Fruit fly (Drosophila melanogaster) whole organism, embryonic: ENCODE results near the gene bab1.

Experiments
- Adf1 ChIP-seq: fragments of 200-800 bp; sonication (Bioruptor generic); IDR thresholded peaks from 2 replicates; pipeline ENCODE4 v1.3.6; 2022; ENCODE audit warnings: missing biosample characterization, missing genetic modification characterization
- Aef1 ChIP-seq: fragments of 200-800 bp; sonication (Bioruptor generic); IDR thresholded peaks from 3 replicates; pipeline ENCODE4 v1.3.6; 2022; ENCODE audit warnings: missing biosample characterization, missing genetic modification characterization
- Bgb ChIP-seq: fragments of 200-800 bp; sonication (Bioruptor generic); IDR thresholded peaks from 2 replicates; pipeline ENCODE4 v1.3.6; 2022; ENCODE audit warnings: missing biosample characterization, missing genetic modification characterization; ENCODE audit not compliant: partially characterized antibody
- BtbVII ChIP-seq: fragments of 200-800 bp; sonication (Bioruptor generic); optimal IDR thresholded peaks from 3 replicates; lab custom pipeline; 2017; ENCODE audit warnings: missing biosample characterization, mild to moderate bottlenecking, missing genetic modification characterization
- C15 ChIP-seq: fragments of 200-800 bp; sonication (Bioruptor generic); IDR thresholded peaks from 3 replicates; pipeline ENCODE4 v1.3.6; 2022; ENCODE audit warnings: missing biosample characterization, missing genetic modification characterization
- CG10565 ChIP-seq: fragments of 200-800 bp; sonication (Bioruptor generic); optimal IDR thresholded peaks from 3 replicates; lab custom pipeline; 2016; ENCODE audit warnings: missing biosample characterization, mild to moderate bottlenecking, missing genetic modification characterization
- CG12071 ChIP-seq: fragments of 200-800 bp; sonication (Bioruptor generic); optimal IDR thresholded peaks from 3 replicates; lab custom pipeline; 2018; ENCODE audit warnings: missing biosample characterization, mild to moderate bottlenecking, missing genetic modification characterization
- CG12219 ChIP-seq: fragments of 200-800 bp; sonication (Bioruptor generic); optimal IDR thresholded peaks from 3 replicates; lab custom pipeline; 2018; ENCODE audit warnings: missing biosample characterization, mild to moderate bottlenecking, missing genetic modification characterization
- CG12942 ChIP-seq: fragments of 200-800 bp; sonication (Bioruptor generic); optimal IDR thresholded peaks from 3 replicates; lab custom pipeline; 2016; ENCODE audit warnings: missing biosample characterization, missing genetic modification characterization
- CG13287 ChIP-seq: fragments of 200-800 bp; sonication (Bioruptor generic); IDR thresholded peaks from 2 replicates; pipeline ENCODE4 v1.3.6; 2022; ENCODE audit warnings: missing biosample characterization, missing genetic modification characterization; ENCODE audit not compliant: partially characterized antibody
- CG1647 ChIP-seq: fragments of 200-800 bp; sonication (Bioruptor generic); optimal IDR thresholded peaks from 3 replicates; lab custom pipeline; 2016; ENCODE audit warnings: missing biosample characterization, missing genetic modification characterization
- CG16813 ChIP-seq: fragments of 200-800 bp; sonication (Bioruptor generic); IDR thresholded peaks from 3 replicates; pipeline ENCODE4 v1.3.6; 2022; ENCODE audit warnings: missing biosample characterization, missing genetic modification characterization; ENCODE audit not compliant: partially characterized antibody
- CG17328 ChIP-seq: fragments of 200-800 bp; sonication (Bioruptor generic); IDR thresholded peaks from 2 replicates; pipeline ENCODE4 v1.3.6; 2022; ENCODE audit warnings: missing biosample characterization, missing genetic modification characterization
- CG18599 ChIP-seq: fragments of 200-800 bp; sonication (Bioruptor generic); optimal IDR thresholded peaks from 3 replicates; lab custom pipeline; 2017; ENCODE audit warnings: missing biosample characterization, missing genetic modification characterization, mild to moderate bottlenecking, moderate library complexity, missing genetic modification reagents
- CG3065 ChIP-seq: fragments of 200-800 bp; sonication (Bioruptor generic); optimal IDR thresholded peaks from 2 replicates; lab custom pipeline; 2016; ENCODE audit warnings: missing biosample characterization, missing genetic modification characterization
- CG3281 ChIP-seq: fragments of 200-800 bp; sonication (Bioruptor generic); optimal IDR thresholded peaks from 3 replicates; lab custom pipeline; 2017; ENCODE audit warnings: missing biosample characterization, mild to moderate bottlenecking, missing genetic modification characterization
- CG33213 ChIP-seq: fragments of 200-800 bp; sonication (Bioruptor generic); optimal IDR thresholded peaks from 3 replicates; lab custom pipeline; 2016; ENCODE audit warnings: missing biosample characterization, missing genetic modification characterization
- CG33557 ChIP-seq: fragments of 200-800 bp; sonication (Bioruptor generic); optimal IDR thresholded peaks from 2 replicates; lab custom pipeline; 2019; ENCODE audit warnings: missing biosample characterization, mild to moderate bottlenecking, missing genetic modification characterization, moderate library complexity
- CG34224 ChIP-seq: fragments of 200-800 bp; sonication (Bioruptor generic); IDR thresholded peaks from 3 replicates; pipeline ENCODE4 v1.3.6; 2022; ENCODE audit warnings: missing biosample characterization, missing genetic modification characterization; ENCODE audit not compliant: partially characterized antibody
- CG34376 ChIP-seq: fragments of 200-800 bp; sonication (Bioruptor generic); optimal IDR thresholded peaks from 2 replicates; lab custom pipeline; 2018; ENCODE audit warnings: missing biosample characterization, mild to moderate bottlenecking, missing genetic modification characterization
- CG5180 ChIP-seq: fragments of 200-800 bp; sonication (Bioruptor generic); optimal IDR thresholded peaks from 3 replicates; lab custom pipeline; 2017; ENCODE audit warnings: missing biosample characterization, missing genetic modification characterization, mild to moderate bottlenecking, moderate library complexity, missing genetic modification reagents
- CG6765 ChIP-seq: fragments of 200-800 bp; sonication (Bioruptor generic); optimal IDR thresholded peaks from 3 replicates; lab custom pipeline; 2017; ENCODE audit warnings: missing biosample characterization, mild to moderate bottlenecking, missing genetic modification characterization
- CTCF ChIP-seq: fragments of 200-800 bp; sonication (Bioruptor generic); optimal IDR thresholded peaks from 2 replicates; lab custom pipeline; 2017; ENCODE audit warnings: missing biosample characterization, mild to moderate bottlenecking, missing genetic modification characterization, moderate library complexity
- CkIIα-i1 ChIP-seq: fragments of 200-800 bp; sonication (Bioruptor generic); IDR thresholded peaks from 2 replicates; pipeline ENCODE4 v1.3.6; 2022; ENCODE audit warnings: missing biosample characterization, missing genetic modification characterization
- Deaf1 ChIP-seq: fragments of 200-800 bp; optimal IDR thresholded peaks from 3 replicates; lab custom pipeline; 2019; ENCODE audit warnings: missing biosample characterization, mild to moderate bottlenecking, missing genetic modification characterization, moderate library complexity
- Dll ChIP-seq: fragments of 200-800 bp; sonication (Bioruptor generic); IDR thresholded peaks from 4 replicates; pipeline ENCODE4 v1.3.6; 2022; ENCODE audit warnings: missing biosample characterization, missing genetic modification characterization; ENCODE audit not compliant: partially characterized antibody
- Drgx ChIP-seq: fragments of 200-800 bp; sonication (Bioruptor generic); IDR thresholded peaks from 2 replicates; pipeline ENCODE4 v1.3.6; 2022; ENCODE audit warnings: missing biosample characterization, missing genetic modification characterization
- Ets65A ChIP-seq: fragments of 200-800 bp; sonication (Bioruptor generic); peaks from one replicate; lab custom pipeline; 2016; ENCODE audit warnings: missing biosample characterization, missing genetic modification characterization
- H2.0 ChIP-seq: fragments of 200-800 bp; sonication (Bioruptor generic); IDR thresholded peaks from 2 replicates; pipeline ENCODE4 v1.3.6; 2022; ENCODE audit warnings: missing biosample characterization, missing genetic modification characterization
- Hsf ChIP-seq: fragments of 200-800 bp; sonication (Bioruptor generic); optimal IDR thresholded peaks from 3 replicates; lab custom pipeline; 2016; ENCODE audit warnings: missing biosample characterization, missing genetic modification characterization
- Kr ChIP-seq: fragments of 200-800 bp; sonication (Bioruptor generic); optimal IDR thresholded peaks from 2 replicates; lab custom pipeline; 2017; ENCODE audit warnings: missing biosample characterization, mild to moderate bottlenecking, missing genetic modification characterization
- Lhr ChIP-seq: fragments of 200-800 bp; sonication (Bioruptor generic); optimal IDR thresholded peaks from 3 replicates; lab custom pipeline; 2017; ENCODE audit warnings: mild to moderate bottlenecking, missing biosample characterization, missing genetic modification reagents, missing genetic modification characterization
- Nf-YC ChIP-seq: fragments of 200-800 bp; optimal IDR thresholded peaks from 3 replicates; lab custom pipeline; 2019; ENCODE audit warnings: missing biosample characterization, mild to moderate bottlenecking, missing genetic modification characterization, moderate library complexity
- Oli ChIP-seq: fragments of 200-800 bp; sonication (Bioruptor generic); optimal IDR thresholded peaks from 2 replicates; lab custom pipeline; 2018; ENCODE audit warnings: missing biosample characterization, mild to moderate bottlenecking, missing genetic modification characterization, moderate library complexity
- Usf ChIP-seq: fragments of 200-800 bp; sonication (Bioruptor generic); optimal IDR thresholded peaks from 2 replicates; lab custom pipeline; 2017; ENCODE audit warnings: missing genotype, missing biosample characterization, missing genetic modification characterization
- bowl ChIP-seq: fragments of 200-800 bp; sonication (Bioruptor generic); IDR thresholded peaks from 2 replicates; pipeline ENCODE4 v1.3.6; 2022; ENCODE audit warnings: missing biosample characterization, missing genetic modification characterization
- crol ChIP-seq: fragments of 200-800 bp; sonication (Bioruptor generic); IDR thresholded peaks from 2 replicates; pipeline ENCODE4 v1.3.6; 2022; ENCODE audit warnings: missing biosample characterization, missing genetic modification characterization
- fd102C ChIP-seq: fragments of 200-800 bp; sonication (Bioruptor generic); optimal IDR thresholded peaks from 2 replicates; lab custom pipeline; 2018; ENCODE audit warnings: missing biosample characterization, mild to moderate bottlenecking, missing genetic modification characterization, moderate library complexity
- fru ChIP-seq: fragments of >200 bp; optimal IDR thresholded peaks from 2 replicates; lab custom pipeline; 2017
- ftz-f1 ChIP-seq: fragments of 200-800 bp; sonication (Bioruptor generic); optimal IDR thresholded peaks from 2 replicates; lab custom pipeline; 2016; ENCODE audit warnings: missing biosample characterization, missing genetic modification characterization
- gce ChIP-seq: fragments of 200-800 bp; sonication (Bioruptor generic); IDR thresholded peaks from 3 replicates; pipeline ENCODE4 v1.3.6; 2022; ENCODE audit warnings: missing biosample characterization, missing genetic modification characterization
- insv ChIP-seq, 2 experiments: fragments of 200-800 bp; sonication (Bioruptor generic); optimal IDR thresholded peaks; 3 replicates each; lab custom pipeline; 2016 to 2018; ENCODE audit warnings: missing biosample characterization in 2 of 2, missing genetic modification characterization in 2 of 2
- lab ChIP-seq: fragments of 200-800 bp; sonication (Bioruptor generic); optimal IDR thresholded peaks from 3 replicates; lab custom pipeline; 2017; ENCODE audit warnings: missing biosample characterization, missing genetic modification characterization, mild to moderate bottlenecking, moderate library complexity, missing genetic modification reagents
- mld ChIP-seq: fragments of 200-800 bp; sonication (Bioruptor generic); IDR thresholded peaks from 3 replicates; pipeline ENCODE4 v1.3.6; 2022; ENCODE audit warnings: missing biosample characterization, missing genetic modification characterization; ENCODE audit not compliant: partially characterized antibody
- odd ChIP-seq: fragments of 200-800 bp; sonication (Bioruptor generic); optimal IDR thresholded peaks from 2 replicates; lab custom pipeline; 2017; ENCODE audit warnings: missing biosample characterization, mild to moderate bottlenecking, missing genetic modification characterization
- org-1 ChIP-seq: fragments of 200-800 bp; sonication (Bioruptor generic); optimal IDR thresholded peaks from 2 replicates; lab custom pipeline; 2017; ENCODE audit warnings: missing biosample characterization, missing genetic modification characterization
- pum ChIP-seq: fragments of 200-800 bp; sonication (Bioruptor generic); optimal IDR thresholded peaks from 2 replicates; lab custom pipeline; 2016; ENCODE audit warnings: missing biosample characterization, missing genetic modification characterization
- scrt ChIP-seq: fragments of 200-800 bp; sonication (Bioruptor generic); optimal IDR thresholded peaks from 2 replicates; lab custom pipeline; 2018; ENCODE audit warnings: missing biosample characterization, mild to moderate bottlenecking, missing genetic modification characterization, moderate library complexity
- slbo ChIP-seq: fragments of 200-800 bp; sonication (Bioruptor generic); IDR thresholded peaks from 2 replicates; pipeline ENCODE4 v1.3.6; 2022; ENCODE audit warnings: missing biosample characterization, missing genetic modification characterization
- slp2 ChIP-seq: fragments of 200-800 bp; sonication (Bioruptor generic); optimal IDR thresholded peaks from 2 replicates; lab custom pipeline; 2016; ENCODE audit warnings: missing biosample characterization, missing genetic modification characterization
- tgo ChIP-seq: fragments of 200-800 bp; sonication (Bioruptor generic); IDR thresholded peaks from 3 replicates; pipeline ENCODE4 v1.3.6; 2022; ENCODE audit warnings: missing biosample characterization, missing genetic modification characterization
- zfh1 ChIP-seq: fragments of 200-800 bp; sonication (Bioruptor generic); IDR thresholded peaks from 3 replicates; pipeline ENCODE4 v1.3.6; 2022; ENCODE audit warnings: missing biosample characterization, missing genetic modification characterization

Gene bab1

DNA sequence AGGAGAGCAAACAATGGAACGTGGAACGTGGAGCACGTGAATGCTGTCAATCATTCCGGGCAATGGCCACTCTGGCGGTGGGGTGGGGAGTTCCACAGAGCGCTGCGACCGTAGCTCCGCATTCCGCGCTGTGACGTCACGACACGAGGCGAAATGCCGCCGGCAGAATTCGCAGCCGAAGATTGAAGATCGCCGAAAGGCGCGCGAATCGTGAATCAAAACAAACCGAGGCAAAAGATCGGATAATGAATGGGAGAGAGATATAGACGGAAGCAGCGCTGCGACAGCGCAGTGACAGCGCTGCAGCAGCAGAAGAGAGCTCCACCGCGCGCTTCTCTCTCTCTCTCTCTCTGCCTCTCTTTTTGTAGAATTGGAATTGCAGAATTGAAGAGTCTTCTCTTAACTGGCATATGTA is 2.3 kb downstream of the bab1 start (continued):
- TF ChIP-seq CG16813 (GFP tag; lab: Robert Waterston, UW): no peak
- no peak for TF ChIP-seq CG1647 (GFP tag; lab: Kevin White, UChicago)
- no peak for TF ChIP-seq pum (GFP tag; lab: Kevin White, UChicago)
- no peak for TF ChIP-seq Kr
- no peak for TF ChIP-seq lab
- TF ChIP-seq Aef1: no peak
- TF ChIP-seq CG5180 (GFP tag; lab: Kevin White, UChicago): no peak
- TF ChIP-seq Adf1: peak; percentile 98
- peak; percentile 18; the same call in 1 of the 2 replicates for TF ChIP-seq Bgb
- TF ChIP-seq Ets65A: peak; percentile 89
- no peak for TF ChIP-seq tgo (GFP tag; lab: Robert Waterston, UW)
- TF ChIP-seq mld (GFP tag; lab: Robert Waterston, UW): no peak
- TF ChIP-seq Lhr (GFP tag; lab: Kevin White, UChicago): no peak
- no peak for TF ChIP-seq scrt (GFP tag; lab: Kevin White, UChicago)
- peak; percentile 94 for TF ChIP-seq Deaf1 (tag; lab: Kevin White, UChicago)
- no peak for TF ChIP-seq odd (GFP tag; lab: Kevin White, UChicago)
- TF ChIP-seq CG13287 (GFP tag; lab: Robert Waterston, UW): peak; percentile 60; the same call in 1 of the 2 replicates
- no peak for TF ChIP-seq Drgx (GFP tag; lab: Robert Waterston, UW)
- TF ChIP-seq slbo: peak; percentile 7; the same call in 1 of the 2 replicates
- no peak for TF ChIP-seq bowl (GFP tag; lab: Robert Waterston, UW)
- no peak for TF ChIP-seq Oli (tag; lab: Kevin White, UChicago)
- TF ChIP-seq crol (GFP tag; lab: Robert Waterston, UW): peak; percentile 82
- no peak for TF ChIP-seq ftz-f1 (GFP tag; lab: Kevin White, UChicago)
- TF ChIP-seq gce (GFP tag; lab: Robert Waterston, UW): no peak
- no peak for TF ChIP-seq fru (lab: Kevin White, UChicago)
- TF ChIP-seq CG10565: no peak
- peak; percentile 58; the same call in 1 of the 3 replicates for TF ChIP-seq CG34224 (GFP tag; lab: Robert Waterston, UW)
- TF ChIP-seq Hsf: no peak
- no peak for TF ChIP-seq CG33213 (GFP tag; lab: Kevin White, UChicago)
- peak; percentile 63; the same call in 1 of the 4 replicates for TF ChIP-seq Dll (GFP tag; lab: Robert Waterston, UW)
- no peak for TF ChIP-seq CG12071 (GFP tag; lab: Kevin White, UChicago)
- TF ChIP-seq zfh1 (GFP tag; lab: Robert Waterston, UW): peak; percentile 28; the same call in 1 of the 3 replicates
- no peak for TF ChIP-seq CG18599 (GFP tag; lab: Kevin White, UChicago)
- no peak for TF ChIP-seq CTCF (GFP tag; lab: Kevin White, UChicago)
- no peak for TF ChIP-seq C15 (GFP tag; lab: Robert Waterston, UW)
- no peak for TF ChIP-seq org-1 (GFP tag; lab: Kevin White, UChicago)
- no peak for TF ChIP-seq CG12219
- TF ChIP-seq H2.0 (GFP tag; lab: Robert Waterston, UW): no peak
- no peak for TF ChIP-seq slp2 (GFP tag; lab: Kevin White, UChicago)
- TF ChIP-seq CG3065 (GFP tag; lab: Kevin White, UChicago): no peak
- no peak for TF ChIP-seq fd102C
- no peak for TF ChIP-seq CkIIα-i1 (GFP tag; lab: Robert Waterston, UW)
- no peak for TF ChIP-seq CG3281 (GFP tag; lab: Kevin White, UChicago)
- no peak for TF ChIP-seq Usf (GFP tag; lab: Kevin White, UChicago)
- no peak for TF ChIP-seq CG34376 (GFP tag; lab: Kevin White, UChicago)
- TF ChIP-seq Nf-YC (tag; lab: Kevin White, UChicago): no peak
- TF ChIP-seq BtbVII (GFP tag; lab: Kevin White, UChicago): no peak
- no peak for TF ChIP-seq CG6765 (GFP tag; lab: Kevin White, UChicago)
- no peak for TF ChIP-seq insv (GFP tag; optimal IDR thresholded peaks at IDR 0.05; lab: Kevin White, UChicago)
- no peak for TF ChIP-seq CG12942 (GFP tag; lab: Kevin White, UChicago)
- TF ChIP-seq CG17328 (GFP tag; lab: Robert Waterston, UW): no peak
- TF ChIP-seq CG33557 (GFP tag; lab: Kevin White, UChicago): no peak
